Fruit fly (Drosophila melanogaster): Measurements from ENCODE around the gene CG8673.

dm6 chr2L:8162307-8163024 lies 38.3 kb downstream of the CG8673 start, which contains the start of gene Acbp1:
- TF ChIP-seq psq (optimal IDR thresholded peaks at IDR 0.05) (no peak), insv (optimal IDR thresholded peaks at IDR 0.05) (no peak)
